Fruit fly (Drosophila melanogaster) S2 (cell line): ENCODE measurements around the gene sturkopf.

ENCODE experiments used
- CG8478 ChIP-seq: fragments of >200 bp; optimal IDR thresholded peaks from 2 replicates; lab custom pipeline; 2018
- CTCF ChIP-seq, 2 experiments: fragments of >200 bp; optimal IDR thresholded peaks; 2 replicates each; lab custom pipeline; 2018

DNA sequence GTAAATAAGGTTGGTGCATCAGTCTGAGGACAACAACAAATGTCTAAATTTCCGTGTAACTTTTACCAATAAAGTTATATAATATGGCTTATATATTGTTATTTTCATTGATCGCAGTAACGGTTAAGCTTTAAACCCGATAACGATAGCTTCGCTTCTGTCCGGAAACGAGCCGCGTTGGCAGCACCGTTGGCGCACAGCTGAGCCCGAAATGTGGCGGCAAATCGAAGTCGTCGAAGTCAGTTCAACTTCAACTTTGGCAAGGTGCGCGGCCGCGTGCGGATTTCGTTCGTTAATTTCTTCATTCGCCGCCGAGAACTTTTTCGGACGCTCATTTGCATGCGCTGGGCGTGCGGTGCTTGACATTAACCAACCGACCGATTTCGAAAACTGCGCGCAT is 5.1 kb upstream of the sturkopf start, which contains the start of gene Myo61F:
- TF ChIP-seq CTCF (optimal IDR thresholded peaks at IDR 0.05; lab: Kevin White, UChicago) (no peak), CG8478 (lab: Kevin White, UChicago) (no peak)
